Worm (Caenorhabditis elegans) whole organism, L2 larva: ENCODE measurements around the gene F38B7.3.

Source experiments
- F13H6.1 ChIP-seq: sonication (generic microtip); optimal IDR thresholded peaks from 2 replicates; lab custom pipeline; 2016; ENCODE audit warnings: missing genetic modification characterization, missing compliant biosample characterization
- ZK546.5 ChIP-seq: sonication (generic microtip); optimal IDR thresholded peaks from 2 replicates; lab custom pipeline; 2017; ENCODE audit warnings: missing biosample characterization, missing genetic modification characterization
- alr-1 ChIP-seq: fragments of 150-350 bp; optimal IDR thresholded peaks from 2 replicates; lab custom pipeline; 2014; ENCODE audit warnings: missing biosample characterization, missing genetic modification characterization
- aly-2 ChIP-seq: fragments of 150-350 bp; optimal IDR thresholded peaks from 2 replicates; lab custom pipeline; 2014; ENCODE audit warnings: missing biosample characterization, missing genetic modification characterization
- ama-1 ChIP-seq: fragments of 150-350 bp; optimal IDR thresholded peaks from 2 replicates; lab custom pipeline; 2018; ENCODE audit warnings: inconsistent platforms
- blmp-1 ChIP-seq: sonication (generic microtip); optimal IDR thresholded peaks from 2 replicates; lab custom pipeline; 2017; ENCODE audit warnings: missing genetic modification characterization, mild to moderate bottlenecking, missing compliant biosample characterization, antibody characterized with exemption, moderate library complexity; ENCODE audit not compliant: insufficient read depth
- ceh-16 ChIP-seq: fragments of 150-350 bp; optimal IDR thresholded peaks from 2 replicates; lab custom pipeline; 2014; ENCODE audit warnings: missing biosample characterization, missing genetic modification characterization
- ceh-82 ChIP-seq: fragments of 150-350 bp; optimal IDR thresholded peaks from 2 replicates; lab custom pipeline; 2014; ENCODE audit warnings: missing biosample characterization, missing genetic modification characterization
- crh-2 ChIP-seq: sonication (generic microtip); optimal IDR thresholded peaks from 2 replicates; lab custom pipeline; 2017; ENCODE audit warnings: missing biosample characterization, missing genetic modification characterization
- dmd-4 ChIP-seq: sonication (generic microtip); optimal IDR thresholded peaks from 2 replicates; lab custom pipeline; 2017; ENCODE audit warnings: missing biosample characterization, missing genetic modification characterization
- elt-1 ChIP-seq: fragments of 150-350 bp; optimal IDR thresholded peaks from 2 replicates; lab custom pipeline; 2014; ENCODE audit warnings: missing biosample characterization, missing genetic modification characterization
- elt-3 ChIP-seq: sonication (generic microtip); optimal IDR thresholded peaks from 2 replicates; lab custom pipeline; 2017; ENCODE audit warnings: missing biosample characterization, missing genetic modification characterization
- fos-1 ChIP-seq: fragments of 150-350 bp; optimal IDR thresholded peaks from 2 replicates; lab custom pipeline; 2014; ENCODE audit warnings: missing biosample characterization, missing genetic modification characterization
- gmeb-1 ChIP-seq: fragments of 150-350 bp; optimal IDR thresholded peaks from 2 replicates; lab custom pipeline; 2014; ENCODE audit warnings: missing biosample characterization, missing genetic modification characterization
- lin-11 ChIP-seq: fragments of 150-350 bp; sonication (generic microtip); optimal IDR thresholded peaks from 2 replicates; lab custom pipeline; 2014; ENCODE audit warnings: missing biosample characterization, missing genetic modification characterization, inconsistent platforms, mixed read lengths
- lin-13 ChIP-seq: fragments of 150-350 bp; optimal IDR thresholded peaks from 2 replicates; lab custom pipeline; 2014; ENCODE audit warnings: missing biosample characterization, missing genetic modification reagents, missing genetic modification characterization
- lsy-2 ChIP-seq, 2 experiments: fragments of 150-350 bp in 1 of 2; sonication (generic microtip) in 1 of 2; optimal IDR thresholded peaks; 2 replicates each; lab custom pipeline; 2014 to 2017; ENCODE audit warnings: missing biosample characterization in 2 of 2, missing genetic modification characterization in 2 of 2
- mbf-1 ChIP-seq: sonication (generic microtip); optimal IDR thresholded peaks from 2 replicates; lab custom pipeline; 2017; ENCODE audit warnings: missing biosample characterization, missing genetic modification characterization
- mdl-1 ChIP-seq, 2 experiments: fragments of 150-350 bp in 1 of 2; sonication (generic microtip) in 1 of 2; optimal IDR thresholded peaks; 2 replicates each; lab custom pipeline; 2017; ENCODE audit warnings: missing biosample characterization in 2 of 2, missing genetic modification characterization in 2 of 2
- nhr-10 ChIP-seq: sonication (generic microtip); optimal IDR thresholded peaks from 2 replicates; lab custom pipeline; 2017; ENCODE audit warnings: missing biosample characterization, missing genetic modification characterization
- nhr-11 ChIP-seq: fragments of 150-350 bp; optimal IDR thresholded peaks from 2 replicates; lab custom pipeline; 2014; ENCODE audit warnings: missing biosample characterization, missing genetic modification characterization
- nhr-12 ChIP-seq: fragments of 150-350 bp; optimal IDR thresholded peaks from 2 replicates; lab custom pipeline; 2014; ENCODE audit warnings: missing biosample characterization, missing genetic modification characterization
- nhr-129 ChIP-seq: fragments of 150-350 bp; optimal IDR thresholded peaks from 2 replicates; lab custom pipeline; 2014; ENCODE audit warnings: missing biosample characterization, missing genetic modification characterization
- nhr-21 ChIP-seq: fragments of 150-350 bp; optimal IDR thresholded peaks from 2 replicates; lab custom pipeline; 2014; ENCODE audit warnings: missing biosample characterization, missing genetic modification characterization
- nhr-23 ChIP-seq: fragments of 150-350 bp; optimal IDR thresholded peaks from 2 replicates; lab custom pipeline; 2014; ENCODE audit warnings: missing biosample characterization, missing genetic modification reagents, missing genetic modification characterization
- nhr-237 ChIP-seq: fragments of 150-350 bp; optimal IDR thresholded peaks from 2 replicates; lab custom pipeline; 2014; ENCODE audit warnings: missing biosample characterization, missing genetic modification characterization
- nhr-25 ChIP-seq: fragments of 150-350 bp; sonication (generic microtip); optimal IDR thresholded peaks from 3 replicates; lab custom pipeline; 2014; ENCODE audit warnings: missing biosample characterization, missing genetic modification characterization
- nhr-6 ChIP-seq: fragments of 150-350 bp; optimal IDR thresholded peaks from 2 replicates; lab custom pipeline; 2014; ENCODE audit warnings: missing biosample characterization, missing genetic modification characterization
- nhr-77 ChIP-seq: fragments of 150-350 bp; optimal IDR thresholded peaks from 2 replicates; lab custom pipeline; 2014; ENCODE audit warnings: missing biosample characterization, missing genetic modification characterization
- peb-1 ChIP-seq: fragments of 150-350 bp; optimal IDR thresholded peaks from 2 replicates; lab custom pipeline; 2014; ENCODE audit warnings: missing biosample characterization, missing genetic modification characterization
- sem-4 ChIP-seq: fragments of 150-350 bp; optimal IDR thresholded peaks from 2 replicates; lab custom pipeline; 2014; ENCODE audit warnings: missing biosample characterization, missing genetic modification reagents, missing genetic modification characterization
- skn-1 ChIP-seq: sonication (generic microtip); optimal IDR thresholded peaks from 2 replicates; lab custom pipeline; 2017; ENCODE audit warnings: missing biosample characterization, missing genetic modification characterization
- sma-3 ChIP-seq: sonication (generic microtip); optimal IDR thresholded peaks from 2 replicates; lab custom pipeline; 2016; ENCODE audit warnings: missing genetic modification reagents, missing genetic modification characterization, missing compliant biosample characterization
- sma-9 ChIP-seq, 2 experiments: fragments of 150-350 bp in 1 of 2; sonication (generic microtip) in 1 of 2; optimal IDR thresholded peaks; 2 replicates each; lab custom pipeline; 2014 to 2016; ENCODE audit warnings: missing genetic modification characterization in 2 of 2, mild to moderate bottlenecking in 1 of 2, missing biosample characterization in 1 of 2, missing compliant biosample characterization in 1 of 2, missing genetic modification reagents in 1 of 2, moderate library complexity in 1 of 2
- snpc-4 ChIP-seq: fragments of 150-350 bp; optimal IDR thresholded peaks from 2 replicates; lab custom pipeline; 2014; ENCODE audit warnings: missing biosample characterization, missing genetic modification characterization
- unc-39 ChIP-seq: fragments of 150-350 bp; optimal IDR thresholded peaks from 2 replicates; lab custom pipeline; 2014; ENCODE audit warnings: missing biosample characterization, missing genetic modification characterization
- unc-55 ChIP-seq: fragments of 150-350 bp; sonication (generic microtip); optimal IDR thresholded peaks from 3 replicates; lab custom pipeline; 2014; ENCODE audit warnings: missing biosample characterization, missing genetic modification reagents, missing genetic modification characterization
- zag-1 ChIP-seq: fragments of 150-350 bp; optimal IDR thresholded peaks from 2 replicates; lab custom pipeline; 2014; ENCODE audit warnings: missing biosample characterization, missing genetic modification characterization
- ztf-1 ChIP-seq: fragments of 200-800 bp; sonication (Bioruptor generic); conservative IDR thresholded peaks from 2 replicates; pipeline ENCODE4 v1.3.6; 2022; ENCODE audit warnings: missing genetic modification characterization, missing compliant biosample characterization
- ztf-11 ChIP-seq: sonication (generic microtip); optimal IDR thresholded peaks from 2 replicates; lab custom pipeline; 2017; ENCODE audit warnings: missing biosample characterization, missing genetic modification characterization

F38B7.3 gene

ce11 chrV:11580826-11581225, 31.9 kb downstream of the F38B7.3 start, which contains the start of gene srx-90:
Gene srx-90, plus strand, starts transcription at chrV:11581126.
- TF ChIP-seq blmp-1 (no peak), nhr-23 (tag; lab: Kevin White, UChicago) (no peak), nhr-77 (tag; lab: Kevin White, UChicago) (no peak), nhr-6 (tag; lab: Kevin White, UChicago) (no peak), elt-3 (tag; lab: Kevin White, UChicago) (no peak), lsy-2 (tag; optimal IDR thresholded peaks at IDR 0.05; lab: Kevin White, UChicago) (no peak), mdl-1 (tag; optimal IDR thresholded peaks at IDR 0.05; lab: Kevin White, UChicago) (no peak), sem-4 (no peak), peb-1 (no peak), fos-1 (tag; lab: Kevin White, UChicago) (no peak), nhr-10 (no peak)

ce11 chrV:11583212-11583611, 34.3 kb downstream of the F38B7.3 start, which contains the start of gene srx-88:
Gene srx-88, plus strand, starts transcription at chrV:11583512.
- no peak for TF ChIP-seq lin-13 (GFP tag; lab: Kevin White, UChicago)
- TF ChIP-seq elt-1 (tag; lab: Kevin White, UChicago) = no peak
- no peak for TF ChIP-seq unc-55
- TF ChIP-seq nhr-25 = no peak
- TF ChIP-seq sem-4 = no peak
- no peak for TF ChIP-seq nhr-77 (tag; lab: Kevin White, UChicago)
- TF ChIP-seq lsy-2 (tag; optimal IDR thresholded peaks at IDR 0.05; lab: Kevin White, UChicago) = no peak
- no peak for TF ChIP-seq aly-2 (tag; lab: Kevin White, UChicago)
- TF ChIP-seq mbf-1 (tag; lab: Kevin White, UChicago) = no peak
- TF ChIP-seq lin-11 (tag; lab: Kevin White, UChicago) = no peak
- TF ChIP-seq ztf-11 (tag; lab: Kevin White, UChicago) = no peak
- no peak for TF ChIP-seq elt-3 (tag; lab: Kevin White, UChicago)

DNA sequence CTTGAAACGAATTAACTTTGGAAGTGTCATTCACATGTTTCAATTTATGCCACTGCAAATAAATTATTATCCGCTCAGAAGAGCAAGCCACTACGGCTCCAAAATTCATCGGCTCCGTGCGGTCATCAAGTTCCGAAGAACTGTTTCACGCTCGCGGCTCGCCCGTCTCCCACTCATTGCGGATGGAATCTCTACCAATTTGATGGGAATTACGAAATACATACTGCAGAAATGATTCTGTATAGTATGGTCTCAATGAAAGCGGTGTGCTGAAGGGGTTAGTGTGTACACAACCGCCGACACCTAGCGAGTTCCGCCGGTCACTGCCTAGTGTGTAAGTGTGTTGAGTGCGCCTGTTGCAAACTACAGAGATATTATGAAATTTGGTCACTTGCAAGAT, 36.2 kb downstream of the F38B7.3 start:
- TF ChIP-seq sma-3 (GFP tag; lab: Kevin White, UChicago) = peak; percentile 75
- no peak for TF ChIP-seq elt-1 (tag; lab: Kevin White, UChicago)
- TF ChIP-seq peb-1 = no peak
- no peak for TF ChIP-seq ZK546.5 (tag; lab: Kevin White, UChicago)
- TF ChIP-seq ztf-1 (GFP tag; lab: Robert Waterston, UW) = no peak
- TF ChIP-seq fos-1 (tag; lab: Kevin White, UChicago) = peak; percentile 32
- TF ChIP-seq nhr-237 (tag; lab: Kevin White, UChicago) = no peak
- TF ChIP-seq sem-4 = no peak
- peak; percentile 49 for TF ChIP-seq nhr-21 (tag; lab: Kevin White, UChicago)
- TF ChIP-seq alr-1 (tag; lab: Kevin White, UChicago) = no peak
- TF ChIP-seq nhr-12 = no peak
- TF ChIP-seq snpc-4 = peak; percentile 95
- no peak for TF ChIP-seq nhr-11 (tag; lab: Kevin White, UChicago)
- peak; percentile 84 for TF ChIP-seq sma-9 (GFP tag; optimal IDR thresholded peaks at IDR 0.05; lab: Kevin White, UChicago)
- TF ChIP-seq sma-9 (tag; optimal IDR thresholded peaks at IDR 0.05; lab: Kevin White, UChicago) = no peak
- no peak for TF ChIP-seq aly-2 (tag; lab: Kevin White, UChicago)
- no peak for TF ChIP-seq unc-39 (tag; lab: Kevin White, UChicago)
- no peak for TF ChIP-seq ceh-82 (tag; lab: Kevin White, UChicago)
- TF ChIP-seq nhr-77 (tag; lab: Kevin White, UChicago) = no peak
- peak; percentile 58 for TF ChIP-seq ceh-16 (tag; lab: Kevin White, UChicago)
- no peak for TF ChIP-seq nhr-129 (tag; lab: Kevin White, UChicago)
- TF ChIP-seq crh-2 = peak; percentile 37
- no peak for TF ChIP-seq lin-11 (tag; lab: Kevin White, UChicago)
- no peak for TF ChIP-seq mbf-1 (tag; lab: Kevin White, UChicago)

DNA sequence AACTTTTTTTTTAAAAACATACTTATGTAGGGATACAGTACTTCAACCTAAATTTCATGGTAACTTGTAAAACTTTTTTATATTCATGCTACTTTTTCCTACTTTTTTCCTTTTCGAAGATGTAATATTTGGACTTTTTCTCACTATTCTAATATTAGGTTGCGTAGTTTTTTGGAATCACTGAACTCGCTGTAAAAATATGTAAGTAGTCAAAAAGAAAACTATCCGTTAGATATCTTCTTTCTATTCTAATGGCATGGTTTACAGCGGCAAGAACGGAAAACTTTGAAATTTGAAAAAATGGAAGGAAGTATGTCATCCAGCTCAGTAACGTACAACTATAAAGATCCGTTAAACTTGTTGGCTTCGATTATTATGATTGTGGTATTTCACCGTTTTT, 40.5 kb downstream of the F38B7.3 start, which contains the start of gene srx-82:
TSS of gene srx-82 (plus strand) at position 301 of the 400 bp plus-strand sequence.
- no peak for TF ChIP-seq unc-39 (tag; lab: Kevin White, UChicago)
- TF ChIP-seq nhr-11 (tag; lab: Kevin White, UChicago) = no peak
- TF ChIP-seq gmeb-1 (tag; lab: Kevin White, UChicago) = no peak
- TF ChIP-seq snpc-4 = no peak
- no peak for TF ChIP-seq zag-1 (tag; lab: Kevin White, UChicago)
- no peak for TF ChIP-seq fos-1 (tag; lab: Kevin White, UChicago)
- no peak for TF ChIP-seq alr-1 (tag; lab: Kevin White, UChicago)
- no peak for TF ChIP-seq skn-1 (tag; lab: Kevin White, UChicago)
- TF ChIP-seq blmp-1 = no peak
- TF ChIP-seq ceh-82 (tag; lab: Kevin White, UChicago) = no peak
- no peak for TF ChIP-seq elt-3 (tag; lab: Kevin White, UChicago)
- TF ChIP-seq mbf-1 (tag; lab: Kevin White, UChicago) = no peak
- no peak for TF ChIP-seq F13H6.1 (tag; lab: Kevin White, UChicago)
- no peak for TF ChIP-seq dmd-4 (tag; lab: Kevin White, UChicago)
- no peak for TF ChIP-seq crh-2
- TF ChIP-seq ama-1 (lab: Kevin White, UChicago) = no peak
- no peak for TF ChIP-seq lsy-2 (tag; optimal IDR thresholded peaks at IDR 0.05; lab: Kevin White, UChicago)
- TF ChIP-seq ZK546.5 (tag; lab: Kevin White, UChicago) = no peak
- no peak for TF ChIP-seq ceh-16 (tag; lab: Kevin White, UChicago)
- no peak for TF ChIP-seq lin-11 (tag; lab: Kevin White, UChicago)
